Fruit fly (Drosophila melanogaster): ENCODE results near the gene CG17234.

DNA sequence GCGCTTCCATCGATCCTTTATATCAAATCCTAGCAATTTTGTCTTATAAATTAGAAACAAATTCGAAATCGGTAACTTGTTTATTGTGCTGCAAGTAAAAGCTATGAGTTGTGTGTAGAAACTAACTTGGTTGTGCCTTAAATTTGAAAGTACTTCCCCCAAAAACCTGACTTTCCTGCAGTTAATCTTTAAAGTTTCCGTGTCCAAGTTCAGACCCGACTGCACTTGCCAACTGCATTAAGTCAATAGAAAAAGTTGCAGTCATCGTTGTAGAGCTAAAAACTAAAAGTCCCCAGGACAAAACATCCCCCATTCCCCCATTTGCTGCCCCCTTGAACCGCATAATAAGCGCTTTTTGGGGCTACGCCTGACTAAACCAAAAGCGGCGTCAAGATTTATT, 12.4 kb upstream of the CG17234 start, which contains the start of gene Tengl1:
- TF ChIP-seq woc (GFP tag; optimal IDR thresholded peaks at IDR 0.05) (no peak), brk (GFP tag; optimal IDR thresholded peaks at IDR 0.05) (no peak), Dfd (GFP tag; optimal IDR thresholded peaks at IDR 0.05) (no peak), usp (GFP tag; optimal IDR thresholded peaks at IDR 0.05) (no peak), psq (GFP tag; optimal IDR thresholded peaks at IDR 0.05) (no peak), GATAd (GFP tag; optimal IDR thresholded peaks at IDR 0.05) (no peak)

Measured in whole organism, wandering third instar larva.